Fruit fly (Drosophila melanogaster) ovary, adult (tissue): Measurements from ENCODE around the gene slgA.

Source experiments
- CG17801 ChIP-seq: fragments of 200-800 bp; optimal IDR thresholded peaks from 2 replicates; lab custom pipeline; 2019; ENCODE audit warnings: missing biosample characterization, mild to moderate bottlenecking, missing genetic modification characterization, moderate library complexity; ENCODE audit not compliant: partially characterized antibody

slgA gene

DNA sequence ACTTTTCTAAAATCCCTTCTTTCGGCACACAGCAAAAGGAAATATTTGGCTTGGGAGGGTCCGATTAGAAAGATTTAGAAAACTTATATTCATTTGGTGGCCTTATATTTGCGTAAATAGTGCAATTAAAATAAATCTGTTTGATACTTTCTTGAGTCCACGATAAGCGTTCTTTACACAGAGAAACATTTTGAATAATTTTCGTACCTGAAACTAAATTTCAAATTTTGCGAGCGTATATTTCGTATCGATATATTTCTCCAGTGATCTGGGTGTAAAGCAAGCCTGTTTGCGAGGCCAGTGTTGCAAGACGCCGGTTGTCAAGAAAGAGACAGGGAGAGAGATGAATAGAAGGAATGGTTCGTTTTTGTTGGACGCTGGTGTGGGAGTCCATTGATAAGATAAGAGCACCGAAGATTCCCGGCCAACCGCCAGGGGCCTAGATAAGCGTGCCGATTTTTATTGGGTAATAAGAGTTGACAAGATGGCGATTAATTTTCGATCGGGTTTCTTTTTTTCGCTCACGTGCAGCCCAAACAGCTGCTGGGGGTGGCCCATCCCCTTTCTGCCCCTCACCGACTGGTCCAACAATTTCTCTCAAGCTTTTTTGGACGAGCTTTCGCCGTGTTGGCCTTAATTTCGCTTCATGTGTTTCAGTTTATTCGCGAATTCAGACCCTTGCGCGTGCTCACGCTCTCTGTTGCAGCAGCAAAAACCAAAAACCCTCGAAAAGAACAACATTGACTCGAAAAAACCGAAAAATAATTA, at the start of gene slgA:
Gene slgA (plus strand): TSS at position 344 of the 768 bp plus-strand sequence.
- peak; percentile 32 for TF ChIP-seq CG17801 (GFP tag; lab: Kevin White, UChicago)

DNA sequence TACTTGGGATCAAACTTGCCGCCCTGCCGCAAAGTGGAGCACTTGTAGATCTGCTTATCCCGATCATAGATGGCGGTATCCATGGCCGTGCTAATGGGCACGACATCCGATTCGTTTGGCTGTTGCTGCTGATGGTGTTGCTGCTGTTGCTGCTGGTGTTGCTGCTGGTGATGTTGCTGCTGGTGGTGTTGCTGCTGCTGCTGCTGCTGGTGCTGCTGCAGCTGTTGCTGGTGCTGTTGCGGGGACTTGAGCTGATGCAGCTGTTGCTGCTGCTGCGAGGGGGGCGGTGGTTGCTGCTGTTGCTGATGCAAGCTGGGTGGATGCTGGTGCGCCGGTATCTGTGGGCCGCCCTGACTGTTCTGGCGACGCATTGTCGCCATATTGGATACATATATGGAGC, 40.7 kb upstream of the slgA start:
- no peak for TF ChIP-seq CG17801 (GFP tag; lab: Kevin White, UChicago)

DNA sequence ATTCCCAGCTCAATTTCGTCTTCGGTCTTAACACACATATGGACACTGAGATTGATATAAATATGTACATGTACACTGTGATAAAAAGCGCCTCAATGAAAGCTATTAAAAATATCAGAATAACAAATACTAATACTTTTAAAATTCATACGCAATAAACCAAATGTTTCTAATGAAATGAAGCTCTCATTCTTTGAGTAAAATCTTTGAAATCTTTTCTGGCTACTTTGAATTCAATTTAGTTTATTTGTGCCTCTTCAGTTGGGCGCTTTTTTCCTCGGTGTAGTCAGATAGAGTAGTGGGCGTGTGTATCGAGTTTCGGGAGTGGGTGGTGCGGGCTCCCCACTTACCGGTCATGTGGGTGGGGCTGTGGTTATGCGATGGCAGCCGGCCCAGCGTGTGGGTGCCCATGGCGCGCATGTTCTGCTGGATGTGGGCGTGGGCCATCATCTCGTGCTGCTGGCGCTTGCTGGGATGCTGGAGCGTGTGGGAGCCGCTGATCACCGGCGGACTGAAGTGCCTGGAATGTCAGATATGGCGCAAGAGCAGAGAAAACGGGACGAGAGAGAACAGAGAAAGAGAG, 39.2 kb upstream of the slgA start:
- no peak for TF ChIP-seq CG17801 (GFP tag; lab: Kevin White, UChicago)

DNA sequence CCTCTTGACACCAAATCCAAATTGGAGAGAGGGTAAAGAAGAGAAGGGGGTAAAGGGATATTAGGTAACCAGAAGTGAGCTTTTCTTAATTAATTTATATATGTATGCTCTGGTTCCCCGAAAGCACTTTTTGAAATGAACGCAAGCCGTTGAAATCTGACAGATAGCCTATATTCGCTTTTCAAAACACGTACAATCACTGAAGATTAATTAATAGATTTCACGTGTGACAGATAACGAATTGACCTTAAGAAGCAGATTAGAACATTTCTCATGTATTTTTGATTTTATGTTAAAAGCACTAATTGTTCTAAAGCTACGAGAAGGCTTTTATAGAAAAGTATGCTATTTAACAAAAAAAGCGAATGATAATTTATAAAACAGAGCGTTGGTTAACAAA, 36.7 kb upstream of the slgA start:
- no peak for TF ChIP-seq CG17801 (GFP tag; lab: Kevin White, UChicago)

DNA sequence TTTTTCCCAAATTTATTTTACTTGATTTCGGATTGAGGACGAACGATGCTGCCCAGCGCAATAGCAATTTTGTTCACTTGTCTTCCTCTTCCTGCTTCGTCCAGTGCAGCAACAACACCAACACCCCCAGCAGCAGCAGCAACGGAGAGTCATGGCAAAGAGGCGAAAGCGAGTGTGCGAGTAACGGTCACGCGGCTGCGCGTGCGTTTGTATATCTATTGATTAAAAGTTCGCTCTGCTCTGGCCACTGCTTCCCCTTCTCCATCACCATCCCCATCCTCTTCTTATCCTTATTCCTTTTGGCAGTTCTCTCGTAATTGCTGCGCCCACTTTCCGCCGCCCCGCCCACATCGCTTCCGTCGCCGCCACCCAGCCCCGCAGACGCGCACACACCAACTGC, 35.6 kb upstream of the slgA start:
- TF ChIP-seq CG17801 (GFP tag; lab: Kevin White, UChicago): no peak

DNA sequence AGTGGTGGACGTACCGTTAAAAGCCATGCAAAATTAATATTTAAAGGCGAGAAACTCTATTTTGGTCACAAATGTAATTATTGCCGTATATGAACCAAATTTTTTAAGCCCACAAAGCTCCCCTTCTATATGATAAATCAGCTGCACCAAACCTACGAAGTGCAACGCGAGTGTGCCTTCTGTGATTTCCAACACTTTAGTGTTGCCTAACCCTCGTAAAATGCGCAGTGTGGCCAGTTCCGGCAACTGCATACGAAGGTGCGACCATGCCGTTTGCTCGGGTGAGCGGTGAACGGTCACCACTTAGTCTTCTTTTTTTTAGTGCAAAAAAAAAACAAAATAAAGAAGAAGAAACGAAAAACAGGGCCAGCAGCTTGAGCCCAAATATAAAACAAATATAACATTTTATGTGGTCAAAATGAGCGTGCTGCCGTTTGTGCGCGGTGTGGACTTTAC, 34.3 kb upstream of the slgA start, which contains the start of the genes tty and fliI:
Gene tty (minus strand): TSS at position 201 of the 456 bp plus-strand sequence.
Gene fliI (plus strand): TSS at position 266 of the 456 bp plus-strand sequence.
- TF ChIP-seq CG17801 (GFP tag; lab: Kevin White, UChicago): peak; percentile 95

DNA sequence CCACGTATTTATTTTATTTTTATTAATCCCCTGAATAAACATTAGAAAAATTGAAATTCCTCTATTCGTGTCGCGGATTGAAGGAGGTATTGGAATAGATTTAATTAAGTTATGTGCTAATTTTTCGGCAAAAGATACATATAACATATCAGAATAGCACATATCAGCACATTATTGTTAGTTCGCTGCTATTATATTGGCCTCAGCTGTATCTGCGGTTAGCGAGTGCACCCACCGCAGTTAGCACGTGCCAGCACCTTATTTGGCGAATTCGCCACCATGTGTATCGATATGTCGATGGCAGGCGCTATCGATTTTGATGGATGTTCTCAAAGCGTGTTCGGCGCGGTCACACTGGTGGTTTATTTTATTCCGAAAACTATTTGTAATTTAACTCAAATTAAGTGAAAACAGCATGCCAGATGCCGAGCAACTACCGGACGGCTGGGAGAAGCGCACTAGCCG, 28.7 kb upstream of the slgA start, which contains the start of gene dod:
Gene dod (plus strand): TSS at position 323 of the 465 bp plus-strand sequence.
- peak; percentile 56 for TF ChIP-seq CG17801 (GFP tag; lab: Kevin White, UChicago)

DNA sequence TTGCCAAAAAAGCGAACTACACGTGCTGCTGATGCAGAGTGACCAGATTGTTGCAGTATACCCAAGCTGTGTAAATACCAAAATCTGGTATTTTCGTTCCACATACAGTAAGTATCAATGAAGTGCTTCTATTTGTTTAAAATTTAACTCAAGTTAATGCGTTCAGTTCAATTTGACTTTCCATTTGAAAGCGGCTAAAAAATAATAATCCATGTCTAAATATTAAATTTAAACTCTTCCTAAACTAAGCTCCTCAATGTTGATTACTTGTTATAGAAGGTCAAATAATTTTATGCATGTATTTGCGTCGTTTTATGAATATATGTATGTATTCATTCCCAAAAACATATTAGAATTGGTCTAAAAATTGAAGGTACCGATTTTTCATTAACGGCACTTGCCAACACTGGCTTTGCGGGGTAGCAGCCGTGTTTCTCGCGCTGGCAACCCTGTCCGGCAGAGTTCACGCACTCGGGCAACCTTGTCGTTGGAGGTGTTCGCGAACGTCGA, 23.9 kb upstream of the slgA start, which contains the start of the genes peng and sol:
Gene peng (minus strand): TSS at position 44 of the 510 bp plus-strand sequence.
Gene sol (plus strand): TSS at position 481 of the 510 bp plus-strand sequence.
- peak; percentile 56 for TF ChIP-seq CG17801 (GFP tag; lab: Kevin White, UChicago)

DNA sequence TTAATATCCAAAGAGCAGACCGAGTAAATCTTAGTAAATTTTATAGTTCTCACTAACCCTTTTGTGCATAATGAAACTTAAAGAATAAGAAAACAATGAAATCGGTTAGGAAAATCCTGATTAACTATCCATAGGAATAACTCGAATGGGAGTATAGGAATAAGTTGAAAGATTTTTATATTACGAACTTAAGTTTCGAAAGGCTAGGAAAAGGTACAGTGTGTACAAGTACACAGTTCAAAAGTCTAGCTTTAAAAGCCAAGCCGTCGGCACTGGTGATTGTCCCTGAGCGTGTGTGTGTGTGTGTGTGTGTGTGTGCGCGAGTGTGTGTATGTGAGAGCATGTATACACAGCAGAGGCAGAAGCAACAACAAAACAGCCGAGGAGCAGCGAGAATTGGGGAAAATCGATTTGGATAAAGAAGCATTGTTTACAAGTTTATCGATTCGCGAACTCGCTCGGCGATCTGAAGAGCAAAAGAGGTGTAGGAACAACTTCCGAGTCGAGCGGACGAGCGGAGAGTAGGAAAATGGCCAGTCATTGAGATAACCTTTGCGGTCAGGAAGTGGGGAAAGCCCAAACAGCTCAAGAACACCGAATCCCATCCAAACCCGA, 22.5 kb upstream of the slgA start:
- TF ChIP-seq CG17801 (GFP tag; lab: Kevin White, UChicago): no peak

DNA sequence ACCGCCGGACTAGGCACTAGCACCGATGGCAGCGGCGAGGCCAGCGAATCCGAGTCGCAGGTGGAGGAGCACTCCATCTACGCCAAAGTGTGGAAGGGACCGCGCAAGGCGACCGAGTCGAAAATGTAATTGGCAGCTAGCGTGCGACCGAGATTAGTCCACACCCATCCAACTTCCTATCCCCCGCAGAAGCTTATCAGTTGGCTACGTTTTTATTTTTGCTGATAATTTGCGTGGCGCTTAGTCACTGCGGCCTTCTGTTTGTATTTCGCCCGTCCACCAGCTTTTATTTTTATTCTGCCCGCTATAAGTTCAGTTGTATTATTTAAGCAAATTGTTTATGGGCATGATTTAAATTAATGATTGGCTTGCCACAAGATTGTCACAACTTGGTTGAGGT, 20.3 kb upstream of the slgA start:
- no peak for TF ChIP-seq CG17801 (GFP tag; lab: Kevin White, UChicago)

DNA sequence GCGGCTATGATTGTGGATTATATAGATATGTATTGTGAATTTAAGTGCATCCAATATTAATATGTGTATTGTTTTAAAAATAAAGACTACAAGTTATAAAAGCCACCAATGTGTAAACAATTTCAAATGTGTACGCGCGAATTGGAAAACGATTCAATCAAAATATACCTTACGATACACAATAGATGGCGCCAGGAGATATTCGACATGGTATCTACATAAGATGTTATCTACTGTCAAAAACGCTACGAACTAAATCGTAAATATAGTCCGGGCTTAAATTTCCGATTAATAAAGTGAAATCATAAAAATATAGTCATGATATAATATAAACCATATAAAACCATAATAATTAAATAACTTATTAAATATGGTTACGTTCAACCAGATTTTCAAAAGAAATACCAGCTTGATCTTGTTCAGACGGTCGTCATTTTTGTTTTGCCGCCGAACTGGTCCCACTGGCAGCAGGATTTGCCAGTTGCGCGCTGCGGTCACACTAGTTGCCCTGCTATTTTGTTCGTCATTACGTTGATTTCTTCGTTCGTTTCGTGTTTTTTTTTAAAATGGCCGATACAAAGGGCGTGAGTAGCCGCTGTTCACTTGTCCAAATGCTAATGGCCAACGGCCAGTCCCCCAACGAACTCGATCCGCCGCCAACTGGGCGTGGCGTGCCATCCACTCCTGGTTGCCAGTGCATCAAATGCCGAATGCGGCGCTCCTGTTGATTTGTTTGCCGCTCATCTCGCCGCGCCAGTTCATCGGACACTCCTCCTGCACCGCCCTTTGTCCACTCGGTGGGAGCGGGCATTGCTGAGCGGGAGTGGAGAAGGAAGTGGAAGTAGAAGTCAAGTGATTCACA, 15.8 kb upstream of the slgA start, which contains the start of gene Septin1:
Gene Septin1 (plus strand): TSS at position 477 of the 862 bp plus-strand sequence.
- no peak for TF ChIP-seq CG17801 (GFP tag; lab: Kevin White, UChicago)

DNA sequence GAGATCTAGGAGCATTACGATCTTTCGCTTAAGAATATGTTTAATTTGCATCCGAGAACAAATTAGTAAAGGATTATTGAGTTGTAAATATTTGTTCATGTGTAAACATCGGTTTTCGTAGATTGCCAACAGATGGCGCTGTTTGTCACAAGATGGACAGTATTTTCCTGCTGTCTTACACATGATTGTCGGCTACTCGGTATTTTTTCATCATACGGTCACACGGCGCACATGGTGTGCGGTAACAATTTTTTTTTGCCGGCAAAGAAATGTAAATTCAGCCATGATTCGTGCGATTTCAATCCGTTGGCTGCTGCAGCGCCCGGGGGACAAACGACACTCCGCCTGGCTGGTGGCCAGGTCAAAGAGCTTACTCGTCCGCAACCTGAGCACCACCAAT, 10.9 kb upstream of the slgA start, which contains the start of the genes bbx and waw:
Gene bbx (plus strand): TSS at position 151 of the 400 bp plus-strand sequence.
Gene waw (plus strand): TSS at position 151 of the 400 bp plus-strand sequence.
- TF ChIP-seq CG17801 (GFP tag; lab: Kevin White, UChicago): no peak

DNA sequence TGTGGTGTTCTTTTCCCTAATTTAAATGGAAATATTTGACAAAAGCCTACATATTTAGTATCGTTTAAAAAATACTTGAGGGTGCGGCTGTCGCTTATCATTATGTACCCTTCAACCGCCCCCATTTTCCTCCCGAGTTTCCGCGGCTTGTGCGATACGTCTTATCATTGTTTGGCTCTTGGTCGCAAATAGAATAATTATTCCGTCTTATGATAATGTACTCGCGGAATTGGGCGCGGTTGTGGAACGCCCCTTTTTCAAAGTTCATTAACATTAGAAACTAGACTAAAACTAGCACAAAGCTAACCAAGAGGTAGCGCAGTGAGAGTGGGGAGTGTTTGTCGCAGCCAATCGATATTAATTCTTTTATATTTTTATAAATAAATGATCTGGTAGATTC, 8.4 kb upstream of the slgA start:
- TF ChIP-seq CG17801 (GFP tag; lab: Kevin White, UChicago): no peak
